Worm (Caenorhabditis elegans): ENCODE measurements around the gene ipla-1.

DNA sequence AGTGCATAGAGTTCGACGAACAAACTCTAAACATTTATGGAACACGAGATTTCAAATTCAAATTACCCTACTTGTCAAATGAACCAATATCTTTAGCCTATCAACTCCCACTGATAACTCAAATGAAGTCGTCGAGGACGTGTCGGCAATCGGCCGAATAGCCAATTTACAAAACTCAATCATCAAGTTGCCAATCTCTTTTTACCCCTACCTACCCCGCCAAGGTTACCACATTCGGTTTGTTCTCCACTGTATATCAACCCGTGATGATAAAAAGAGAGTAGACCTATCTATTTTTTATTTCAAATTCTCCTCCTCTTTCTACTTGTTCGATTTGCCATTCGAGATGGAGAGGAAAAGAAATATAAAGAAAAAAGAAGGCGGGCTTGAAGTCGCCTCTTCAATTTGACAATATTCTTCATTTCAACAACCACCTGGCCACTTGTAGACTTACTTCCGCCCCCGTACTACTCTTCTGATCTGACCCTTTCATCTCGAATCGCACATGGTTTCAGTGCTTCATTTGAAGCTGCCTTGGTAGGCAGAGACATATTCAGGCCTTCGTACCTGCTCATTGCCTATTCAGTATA lies 51.1 kb downstream of the ipla-1 start:
- TF ChIP-seq ama-1 (optimal IDR thresholded peaks at IDR 0.05): no peak
- TF ChIP-seq hnd-1 (tag; optimal IDR thresholded peaks at IDR 0.05): no peak
- no peak for TF ChIP-seq hmg-4 (GFP tag; optimal IDR thresholded peaks at IDR 0.05)
- no peak for TF ChIP-seq flt-1 (GFP tag; IDR thresholded peaks at IDR 0.05)
- no peak for TF ChIP-seq tbx-37 (GFP tag; conservative IDR thresholded peaks at IDR 0.05)
- no peak for TF ChIP-seq ceh-13 (GFP tag; optimal IDR thresholded peaks at IDR 0.05)
- no peak for TF ChIP-seq ceh-36 (tag; optimal IDR thresholded peaks at IDR 0.05)
- TF ChIP-seq pes-1 (GFP tag; IDR thresholded peaks at IDR 0.05): no peak
- no peak for TF ChIP-seq tbx-11 (GFP tag; IDR thresholded peaks at IDR 0.05)
- no peak for TF ChIP-seq tra-4 (tag; optimal IDR thresholded peaks at IDR 0.05)
- no peak for TF ChIP-seq B0310.2 (tag; optimal IDR thresholded peaks at IDR 0.05)
- no peak for TF ChIP-seq hmbx-1 (tag; optimal IDR thresholded peaks at IDR 0.05)
